Worm (Caenorhabditis elegans) whole organism, L1 larva: Measurements from ENCODE around the gene K02B2.6.

Experiments used
- C16A3.4 ChIP-seq: fragments of 150-350 bp; optimal IDR thresholded peaks from 2 replicates; lab custom pipeline; 2014; ENCODE audit warnings: missing biosample characterization, missing genetic modification characterization
- C34B4.2 ChIP-seq: sonication (generic microtip); optimal IDR thresholded peaks from 2 replicates; lab custom pipeline; 2017; ENCODE audit warnings: mild to moderate bottlenecking, missing genetic modification characterization, missing compliant biosample characterization
- F16B12.6 ChIP-seq: fragments of 150-350 bp; optimal IDR thresholded peaks from 2 replicates; lab custom pipeline; 2014; ENCODE audit warnings: missing biosample characterization, missing genetic modification characterization
- aha-1 ChIP-seq: fragments of 150-350 bp; optimal IDR thresholded peaks from 2 replicates; lab custom pipeline; 2014; ENCODE audit warnings: missing biosample characterization, missing genetic modification characterization
- alr-1 ChIP-seq: fragments of 200-800 bp; sonication (Bioruptor generic); optimal IDR thresholded peaks from 2 replicates; lab custom pipeline; 2018; ENCODE audit warnings: borderline replicate concordance, mild to moderate bottlenecking, missing genetic modification characterization, missing compliant biosample characterization
- aly-2 ChIP-seq: fragments of 150-350 bp; optimal IDR thresholded peaks from 2 replicates; lab custom pipeline; 2014; ENCODE audit warnings: missing biosample characterization, missing genetic modification characterization
- ceh-63 ChIP-seq: fragments of 200-800 bp; sonication (Bioruptor generic); optimal IDR thresholded peaks from 2 replicates; lab custom pipeline; 2018; ENCODE audit warnings: mild to moderate bottlenecking, missing genetic modification characterization, missing compliant biosample characterization
- ceh-82 ChIP-seq, 3 experiments: fragments of 150-350 bp in 1 of 3; sonication (generic microtip) in 2 of 3; optimal IDR thresholded peaks; 2 replicates each; lab custom pipeline; 2014 to 2017; ENCODE audit warnings: missing biosample characterization in 3 of 3, missing genetic modification characterization in 3 of 3
- ceh-88 ChIP-seq: fragments of 200-800 bp; sonication (Bioruptor generic); IDR thresholded peaks from 2 replicates; pipeline ENCODE4 v1.3.6; 2022; ENCODE audit warnings: missing genetic modification characterization, missing compliant biosample characterization
- ces-1 ChIP-seq: fragments of 150-350 bp; optimal IDR thresholded peaks from 2 replicates; lab custom pipeline; 2014; ENCODE audit warnings: missing biosample characterization, missing genetic modification reagents, missing genetic modification characterization
- dpl-1 ChIP-seq, 3 experiments: fragments of 150-350 bp in 2 of 3; sonication (generic microtip) in 1 of 3; optimal IDR thresholded peaks; 2 replicates each; lab custom pipeline; 2014 to 2017; ENCODE audit warnings: missing biosample characterization in 3 of 3, missing genetic modification characterization in 3 of 3, missing genetic modification reagents in 3 of 3
- efl-3 ChIP-seq: fragments of 200-800 bp; sonication (Bioruptor generic); optimal IDR thresholded peaks from 2 replicates; lab custom pipeline; 2018; ENCODE audit warnings: mild to moderate bottlenecking, missing genetic modification characterization, missing compliant biosample characterization
- egl-13 ChIP-seq: sonication (generic microtip); optimal IDR thresholded peaks from 2 replicates; lab custom pipeline; 2016; ENCODE audit warnings: missing genotype, missing genetic modification reagents, missing genetic modification characterization, missing compliant biosample characterization
- egl-27 ChIP-seq, 2 experiments: fragments of 150-350 bp in 1 of 2; sonication (generic microtip); optimal IDR thresholded peaks; 3 replicates each; lab custom pipeline; 2017 to 2018; ENCODE audit warnings: missing biosample characterization in 2 of 2, missing genetic modification characterization in 2 of 2, missing genetic modification reagents in 2 of 2
- elt-2 ChIP-seq: sonication (generic microtip); optimal IDR thresholded peaks from 2 replicates; lab custom pipeline; 2016; ENCODE audit warnings: missing genetic modification characterization, mild to moderate bottlenecking, inconsistent platforms, missing compliant biosample characterization, missing genetic modification reagents
- ets-5 ChIP-seq: fragments of 200-800 bp; sonication (Bioruptor generic); IDR thresholded peaks from 2 replicates; pipeline ENCODE4 v1.3.6; 2022; ENCODE audit warnings: missing genetic modification characterization, missing compliant biosample characterization
- fkh-10 ChIP-seq: sonication (generic microtip); optimal IDR thresholded peaks from 2 replicates; lab custom pipeline; 2017; ENCODE audit warnings: missing biosample characterization, missing genetic modification reagents, missing genetic modification characterization
- fkh-4 ChIP-seq: sonication (generic microtip); optimal IDR thresholded peaks from 2 replicates; lab custom pipeline; 2016; ENCODE audit warnings: missing compliant biosample characterization, missing genetic modification characterization, borderline replicate concordance
- fkh-8 ChIP-seq: sonication (generic microtip); optimal IDR thresholded peaks from 2 replicates; lab custom pipeline; 2016; ENCODE audit warnings: mild to moderate bottlenecking, missing genetic modification characterization, missing compliant biosample characterization
- fos-1 ChIP-seq: fragments of 150-350 bp; optimal IDR thresholded peaks from 2 replicates; lab custom pipeline; 2014; ENCODE audit warnings: missing biosample characterization, missing genetic modification characterization
- grh-1 ChIP-seq: fragments of 200-800 bp; sonication (Bioruptor generic); IDR thresholded peaks from 2 replicates; pipeline ENCODE4 v1.3.6; 2022; ENCODE audit warnings: missing genetic modification reagents, missing genetic modification characterization, missing compliant biosample characterization
- hpl-2 ChIP-seq: fragments of 150-350 bp; optimal IDR thresholded peaks from 2 replicates; lab custom pipeline; 2014; ENCODE audit warnings: missing biosample characterization, missing genetic modification reagents, missing genetic modification characterization
- irx-1 ChIP-seq: sonication (generic microtip); optimal IDR thresholded peaks from 2 replicates; lab custom pipeline; 2016; ENCODE audit warnings: missing genetic modification characterization, missing compliant biosample characterization
- isw-1 ChIP-seq: fragments of 200-800 bp; sonication (Bioruptor generic); IDR thresholded peaks from 2 replicates; pipeline ENCODE4 v1.3.6; 2022; ENCODE audit warnings: missing genetic modification characterization, missing compliant biosample characterization
- jun-1 ChIP-seq: fragments of 150-350 bp; optimal IDR thresholded peaks from 2 replicates; lab custom pipeline; 2014; ENCODE audit warnings: missing biosample characterization, missing genetic modification reagents, missing genetic modification characterization
- lin-35 ChIP-seq, 2 experiments: fragments of 150-350 bp; optimal IDR thresholded peaks; 2 replicates each; lab custom pipeline; 2014; ENCODE audit warnings: missing biosample characterization in 2 of 2, missing genetic modification characterization in 2 of 2, missing genetic modification reagents in 2 of 2
- mep-1 ChIP-seq: fragments of 150-350 bp; optimal IDR thresholded peaks from 2 replicates; lab custom pipeline; 2014; ENCODE audit warnings: missing biosample characterization, missing genetic modification characterization
- nhr-11 ChIP-seq: fragments of 150-350 bp; optimal IDR thresholded peaks from 2 replicates; lab custom pipeline; 2014; ENCODE audit warnings: missing biosample characterization, missing genetic modification characterization
- nhr-20 ChIP-seq: sonication (generic microtip); optimal IDR thresholded peaks from 2 replicates; lab custom pipeline; 2016; ENCODE audit warnings: mild to moderate bottlenecking, missing genetic modification characterization, missing compliant biosample characterization
- nhr-237 ChIP-seq: fragments of 150-350 bp; optimal IDR thresholded peaks from 2 replicates; lab custom pipeline; 2014; ENCODE audit warnings: missing biosample characterization, missing genetic modification characterization
- nhr-28 ChIP-seq: fragments of 150-350 bp; optimal IDR thresholded peaks from 2 replicates; lab custom pipeline; 2014; ENCODE audit warnings: missing biosample characterization, missing genetic modification characterization
- nhr-47 ChIP-seq: sonication (generic microtip); optimal IDR thresholded peaks from 2 replicates; lab custom pipeline; 2016; ENCODE audit warnings: mild to moderate bottlenecking, missing genetic modification characterization, moderate library complexity, missing compliant biosample characterization
- nhr-76 ChIP-seq: sonication (generic microtip); optimal IDR thresholded peaks from 2 replicates; lab custom pipeline; 2017; ENCODE audit warnings: missing biosample characterization, missing genetic modification characterization
- nhr-77 ChIP-seq: fragments of 150-350 bp; optimal IDR thresholded peaks from 2 replicates; lab custom pipeline; 2014; ENCODE audit warnings: missing biosample characterization, missing genetic modification characterization
- nhr-84 ChIP-seq: sonication (generic microtip); optimal IDR thresholded peaks from 2 replicates; lab custom pipeline; 2017; ENCODE audit warnings: missing biosample characterization, missing genetic modification characterization
- nhr-90 ChIP-seq: sonication (generic microtip); optimal IDR thresholded peaks from 2 replicates; lab custom pipeline; 2016; ENCODE audit warnings: mild to moderate bottlenecking, missing genetic modification characterization, missing compliant biosample characterization; ENCODE audit not compliant: poor library complexity
- pqm-1 ChIP-seq: sonication (generic microtip); optimal IDR thresholded peaks from 3 replicates; lab custom pipeline; 2017; ENCODE audit warnings: missing biosample characterization, missing genetic modification characterization
- skn-1 ChIP-seq: fragments of 150-350 bp; optimal IDR thresholded peaks from 2 replicates; lab custom pipeline; 2014; ENCODE audit warnings: missing biosample characterization, missing genetic modification characterization
- snpc-4 ChIP-seq: fragments of 150-350 bp; optimal IDR thresholded peaks from 2 replicates; lab custom pipeline; 2014; ENCODE audit warnings: missing biosample characterization, missing genetic modification characterization
- snu-23 ChIP-seq: sonication (generic microtip); optimal IDR thresholded peaks from 2 replicates; lab custom pipeline; 2016; ENCODE audit warnings: missing genetic modification characterization, missing compliant biosample characterization
- sup-37 ChIP-seq: fragments of 200-800 bp; sonication (Bioruptor generic); optimal IDR thresholded peaks from 2 replicates; lab custom pipeline; 2018; ENCODE audit warnings: mild to moderate bottlenecking, missing genetic modification characterization, missing compliant biosample characterization
- swsn-7 ChIP-seq: sonication (generic microtip); optimal IDR thresholded peaks from 2 replicates; lab custom pipeline; 2016; ENCODE audit warnings: missing genetic modification characterization, missing compliant biosample characterization
- tbx-2 ChIP-seq: sonication (generic microtip); optimal IDR thresholded peaks from 2 replicates; lab custom pipeline; 2016; ENCODE audit warnings: missing genetic modification characterization, missing compliant biosample characterization
- tlp-1 ChIP-seq: fragments of 150-350 bp; optimal IDR thresholded peaks from 2 replicates; lab custom pipeline; 2014; ENCODE audit warnings: missing biosample characterization, missing genetic modification characterization
- unc-130 ChIP-seq: fragments of 150-350 bp; optimal IDR thresholded peaks from 2 replicates; lab custom pipeline; 2017; ENCODE audit warnings: missing biosample characterization, missing genetic modification characterization, inconsistent platforms
- unc-62 ChIP-seq: fragments of 150-350 bp; optimal IDR thresholded peaks from 2 replicates; lab custom pipeline; 2014; ENCODE audit warnings: missing biosample characterization, missing genetic modification reagents, missing genetic modification characterization
- unc-98 ChIP-seq: fragments of 200-800 bp; sonication (Bioruptor generic); IDR thresholded peaks from 2 replicates; pipeline ENCODE4 v1.3.6; 2022; ENCODE audit warnings: missing genetic modification characterization, missing compliant biosample characterization
- zip-4 ChIP-seq: fragments of 200-800 bp; sonication (Bioruptor generic); optimal IDR thresholded peaks from 2 replicates; lab custom pipeline; 2018; ENCODE audit warnings: mild to moderate bottlenecking, missing genetic modification characterization, moderate library complexity, missing compliant biosample characterization
- ztf-11 ChIP-seq, 2 experiments: sonication (generic microtip); optimal IDR thresholded peaks; 2 replicates each; lab custom pipeline; 2016 to 2017; ENCODE audit warnings: missing genetic modification characterization in 2 of 2, missing biosample characterization in 1 of 2, missing compliant biosample characterization in 1 of 2

Gene K02B2.6

DNA sequence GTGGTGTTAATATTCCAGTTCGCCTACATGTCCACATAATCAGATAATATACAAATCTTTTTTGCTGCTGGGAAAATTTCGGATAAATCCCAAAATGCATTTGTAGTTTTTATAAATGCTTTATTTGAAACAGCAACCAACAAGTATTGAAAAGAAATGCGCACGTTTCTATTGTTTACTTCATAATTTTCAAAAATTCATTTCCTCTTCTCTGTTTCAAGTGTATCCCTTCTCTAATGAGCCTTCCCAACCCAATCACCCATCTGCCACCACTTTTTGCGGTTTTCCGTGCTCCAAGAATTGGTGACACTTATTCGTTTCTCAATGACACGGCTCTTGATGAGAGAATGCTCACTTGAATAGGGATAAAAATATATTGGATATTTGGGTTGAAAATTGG, 7.3 kb downstream of the K02B2.6 start:
- TF ChIP-seq nhr-47 (no peak), mep-1 (tag; lab: Kevin White, UChicago) (no peak), nhr-237 (tag; lab: Kevin White, UChicago) (no peak), fkh-10 (GFP tag; lab: Kevin White, UChicago) (no peak), tbx-2 (tag; lab: Kevin White, UChicago) (no peak), grh-1 (no peak), F16B12.6 (no peak), fkh-4 (tag; lab: Kevin White, UChicago) (no peak), aly-2 (tag; lab: Kevin White, UChicago) (no peak), ztf-11 (tag; optimal IDR thresholded peaks at IDR 0.05; lab: Kevin White, UChicago) (no peak), aha-1 (no peak), snpc-4 (tag; lab: Kevin White, UChicago) (no peak), unc-98 (GFP tag; lab: Robert Waterston, UW) (no peak), swsn-7 (tag; lab: Kevin White, UChicago) (no peak), ceh-88 (GFP tag; lab: Robert Waterston, UW) (no peak), fkh-8 (tag; lab: Kevin White, UChicago) (no peak), snu-23 (GFP tag; lab: Kevin White, UChicago) (no peak), isw-1 (GFP tag; lab: Robert Waterston, UW) (no peak), unc-62 (GFP tag; lab: Kevin White, UChicago) (no peak)
- TF ChIP-seq, all 84 proteins: peak for 0

ce11 chrIV:5952966-5953365, 9.1 kb downstream of the K02B2.6 start:
- TF ChIP-seq ces-1 (GFP tag; lab: Kevin White, UChicago) (peak; percentile 71), ceh-88 (GFP tag; lab: Robert Waterston, UW) (no peak), snu-23 (GFP tag; lab: Kevin White, UChicago) (peak; percentile 29), fos-1 (tag; lab: Kevin White, UChicago) (no peak), irx-1 (tag; lab: Kevin White, UChicago) (peak; percentile 43), aly-2 (tag; lab: Kevin White, UChicago) (peak; percentile 15), sup-37 (GFP tag; lab: Kevin White, UChicago) (no peak), swsn-7 (tag; lab: Kevin White, UChicago) (peak; percentile 49), nhr-84 (tag; lab: Kevin White, UChicago) (no peak), C16A3.4 (tag; lab: Kevin White, UChicago) (no peak), nhr-20 (tag; lab: Kevin White, UChicago) (no peak), skn-1 (tag; lab: Kevin White, UChicago) (no peak), aha-1 (no peak), C34B4.2 (tag; lab: Kevin White, UChicago) (no peak), fkh-10 (GFP tag; lab: Kevin White, UChicago) (peak; percentile 63), nhr-28 (tag; lab: Kevin White, UChicago) (no peak), dpl-1 (GFP tag; optimal IDR thresholded peaks at IDR 0.05; lab: Kevin White, UChicago) (peak in 1 of 3 experiments; percentile 11), ets-5 (no peak), nhr-11 (no peak), zip-4 (GFP tag; lab: Kevin White, UChicago) (no peak), jun-1 (tag; lab: Kevin White, UChicago) (no peak), ztf-11 (tag; optimal IDR thresholded peaks at IDR 0.05; lab: Kevin White, UChicago) (no peak), hpl-2 (no peak), F16B12.6 (no peak), snpc-4 (tag; lab: Kevin White, UChicago) (no peak), ceh-63 (GFP tag; lab: Kevin White, UChicago) (no peak), nhr-47 (peak; percentile 65), tbx-2 (tag; lab: Kevin White, UChicago) (peak; percentile 57), mep-1 (tag; lab: Kevin White, UChicago) (no peak), elt-2 (tag; lab: Kevin White, UChicago) (no peak), ceh-82 (tag; optimal IDR thresholded peaks at IDR 0.05; lab: Kevin White, UChicago) (peak; percentile 29 to 72 (median 52)), tlp-1 (no peak), pqm-1 (tag; lab: Kevin White, UChicago) (no peak), egl-27 (tag; optimal IDR thresholded peaks at IDR 0.05; lab: Kevin White, UChicago) (no peak), grh-1 (no peak), efl-3 (GFP tag; lab: Kevin White, UChicago) (no peak), unc-62 (GFP tag; lab: Kevin White, UChicago) (no peak), unc-130 (tag; lab: Kevin White, UChicago) (no peak), nhr-90 (tag; lab: Kevin White, UChicago) (no peak), fkh-8 (tag; lab: Kevin White, UChicago) (peak; percentile 56), alr-1 (tag; lab: Kevin White, UChicago) (no peak), fkh-4 (tag; lab: Kevin White, UChicago) (no peak), egl-13 (peak; percentile 28), lin-35 (GFP tag; optimal IDR thresholded peaks at IDR 0.05; lab: Kevin White, UChicago) (peak in 1 of 2 experiments; percentile 36), nhr-76 (no peak), nhr-77 (tag; lab: Kevin White, UChicago) (no peak)
